Worm (Caenorhabditis elegans): Measurements from ENCODE around the gene cpn-2.

ce11 chrII:294606-295005, 43.0 kb upstream of the cpn-2 start, which contains the start of gene B0432.11:
- no peak for TF ChIP-seq lin-13 (GFP tag; optimal IDR thresholded peaks at IDR 0.05)
- TF ChIP-seq snpc-4 (tag; optimal IDR thresholded peaks at IDR 0.05), result no peak
- no peak for TF ChIP-seq mep-1 (tag; optimal IDR thresholded peaks at IDR 0.05)
- TF ChIP-seq aly-2 (tag; optimal IDR thresholded peaks at IDR 0.05), result no peak
- TF ChIP-seq nhr-11 (tag; optimal IDR thresholded peaks at IDR 0.05), result no peak
- no peak for TF ChIP-seq dsc-1 (tag; optimal IDR thresholded peaks at IDR 0.05)
- TF ChIP-seq lin-15B (tag; optimal IDR thresholded peaks at IDR 0.05), result no peak
- no peak for TF ChIP-seq nhr-12 (tag; optimal IDR thresholded peaks at IDR 0.05)
- no peak for TF ChIP-seq fkh-4 (tag; optimal IDR thresholded peaks at IDR 0.05; ENCODE audit: borderline replicate concordance)
- no peak for TF ChIP-seq xbp-1 (tag; optimal IDR thresholded peaks at IDR 0.05)
- no peak for TF ChIP-seq hpl-2 (GFP tag; optimal IDR thresholded peaks at IDR 0.05)
